Worm (Caenorhabditis elegans) whole organism, L4 larva: ENCODE measurements around the gene F13A7.1.
"Not testable (repeated sequence)": the region's sequence is repeated elsewhere in the genome, so short reads cannot be mapped to it uniquely, and the experiment has no call there.

Source experiments
- D1046.2 ChIP-seq: fragments of 200-800 bp; sonication (Bioruptor generic); IDR thresholded peaks from 2 replicates; pipeline ENCODE4 v1.3.6; 2022; ENCODE audit warnings: missing genetic modification characterization, missing compliant biosample characterization
- F10B5.3 ChIP-seq: sonication (generic microtip); optimal IDR thresholded peaks from 2 replicates; lab custom pipeline; 2016; ENCODE audit warnings: mild to moderate bottlenecking, missing genetic modification characterization, missing compliant biosample characterization
- F26F4.8 ChIP-seq: fragments of 200-800 bp; sonication (Bioruptor generic); conservative IDR thresholded peaks from 2 replicates; pipeline ENCODE4 v1.3.6; 2022; ENCODE audit warnings: missing genetic modification characterization, missing compliant biosample characterization
- R02D3.7 ChIP-seq: fragments of 150-350 bp; sonication (generic microtip); optimal IDR thresholded peaks from 3 replicates; lab custom pipeline; 2014; ENCODE audit warnings: missing biosample characterization, missing genetic modification characterization
- T20F7.1 ChIP-seq: fragments of 200-800 bp; sonication (Bioruptor generic); optimal IDR thresholded peaks from 2 replicates; lab custom pipeline; 2018; ENCODE audit warnings: mild to moderate bottlenecking, missing genetic modification characterization, missing compliant biosample characterization
- Y48G9A.11 ChIP-seq: fragments of 200-800 bp; sonication (Bioruptor generic); IDR thresholded peaks from 2 replicates; pipeline ENCODE4 v1.3.6; 2022; ENCODE audit warnings: missing genetic modification reagents, missing genetic modification characterization, missing compliant biosample characterization
- Y75B8A.6 ChIP-seq: fragments of 200-800 bp; sonication (Bioruptor generic); IDR thresholded peaks from 2 replicates; pipeline ENCODE4 v1.3.6; 2022; ENCODE audit warnings: missing genetic modification reagents, missing genetic modification characterization, missing compliant biosample characterization
- aha-1 ChIP-seq: fragments of 150-350 bp; peaks from one replicate; lab custom pipeline; 2014; ENCODE audit warnings: missing biosample characterization, missing genetic modification characterization
- attf-4 ChIP-seq: sonication (generic microtip); optimal IDR thresholded peaks from 3 replicates; lab custom pipeline; 2017; ENCODE audit warnings: missing biosample characterization, missing genetic modification characterization
- daf-12 ChIP-seq: fragments of 150-350 bp; optimal IDR thresholded peaks from 2 replicates; lab custom pipeline; 2014; ENCODE audit warnings: missing biosample characterization, missing genetic modification reagents, missing genetic modification characterization
- daf-16 ChIP-seq, 3 experiments: sonication (generic microtip); optimal IDR thresholded peaks; 2 replicates each; lab custom pipeline; 2016 to 2017; ENCODE audit warnings: missing genetic modification characterization in 3 of 3, missing genetic modification reagents in 3 of 3, mild to moderate bottlenecking in 2 of 3, missing compliant biosample characterization in 2 of 3, missing biosample characterization in 1 of 3, moderate library complexity in 1 of 3
- daf-8 ChIP-seq: fragments of 200-800 bp; sonication (Bioruptor generic); IDR thresholded peaks from 2 replicates; pipeline ENCODE4 v1.3.6; 2022; ENCODE audit warnings: missing genetic modification characterization, missing compliant biosample characterization
- dmd-6 ChIP-seq: fragments of 200-800 bp; sonication (Bioruptor generic); IDR thresholded peaks from 2 replicates; pipeline ENCODE4 v1.3.6; 2022; ENCODE audit warnings: missing genetic modification reagents, missing genetic modification characterization, missing compliant biosample characterization
- dmd-8 ChIP-seq: fragments of 200-800 bp; sonication (Bioruptor generic); IDR thresholded peaks from 2 replicates; pipeline ENCODE4 v1.3.6; 2022; ENCODE audit warnings: missing genetic modification characterization, missing compliant biosample characterization
- dmd-9 ChIP-seq: fragments of 200-800 bp; sonication (Bioruptor generic); IDR thresholded peaks from 2 replicates; pipeline ENCODE4 v1.3.6; 2022; ENCODE audit warnings: missing genetic modification reagents, missing genetic modification characterization, missing compliant biosample characterization
- egl-43 ChIP-seq: fragments of 200-800 bp; sonication (Bioruptor generic); IDR thresholded peaks from 2 replicates; pipeline ENCODE4 v1.3.6; 2022; ENCODE audit warnings: missing genetic modification reagents, missing genetic modification characterization, missing compliant biosample characterization
- gei-8 ChIP-seq: fragments of 200-800 bp; sonication (Bioruptor generic); optimal IDR thresholded peaks from 2 replicates; lab custom pipeline; 2018; ENCODE audit warnings: mild to moderate bottlenecking, missing genetic modification characterization, missing compliant biosample characterization
- hif-1 ChIP-seq, 2 experiments: sonication (generic microtip); optimal IDR thresholded peaks; 2 replicates each; lab custom pipeline; 2016 to 2017; ENCODE audit warnings: missing compliant biosample characterization in 2 of 2, missing genetic modification characterization in 2 of 2, missing genetic modification reagents in 2 of 2, missing genotype in 2 of 2, mild to moderate bottlenecking in 1 of 2
- hlh-11 ChIP-seq: fragments of 200-800 bp; sonication (Bioruptor generic); optimal IDR thresholded peaks from 2 replicates; lab custom pipeline; 2018; ENCODE audit warnings: mild to moderate bottlenecking, missing genetic modification characterization, missing compliant biosample characterization
- lin-1 ChIP-seq: fragments of 200-800 bp; sonication (Bioruptor generic); IDR thresholded peaks from 2 replicates; pipeline ENCODE4 v1.3.6; 2022; ENCODE audit warnings: missing genetic modification reagents, missing genetic modification characterization, missing compliant biosample characterization
- lin-39 ChIP-seq: fragments of 150-350 bp; optimal IDR thresholded peaks from 2 replicates; lab custom pipeline; 2014; ENCODE audit warnings: missing biosample characterization, missing genetic modification reagents, missing genetic modification characterization
- madf-5 ChIP-seq, 2 experiments: fragments of 200-800 bp; sonication (Bioruptor generic); IDR thresholded peaks; 2 replicates each; pipeline ENCODE4 v1.3.6; 2022; ENCODE audit warnings: missing compliant biosample characterization in 2 of 2, missing genetic modification characterization in 2 of 2
- mep-1 ChIP-seq: fragments of 150-350 bp; sonication (generic microtip); optimal IDR thresholded peaks from 3 replicates; lab custom pipeline; 2014; ENCODE audit warnings: missing biosample characterization, missing genetic modification characterization
- nhr-102 ChIP-seq: sonication (generic microtip); optimal IDR thresholded peaks from 2 replicates; lab custom pipeline; 2016; ENCODE audit warnings: mild to moderate bottlenecking, missing genetic modification characterization, moderate library complexity, missing compliant biosample characterization
- nhr-11 ChIP-seq: fragments of 150-350 bp; optimal IDR thresholded peaks from 2 replicates; lab custom pipeline; 2014; ENCODE audit warnings: missing biosample characterization, missing genetic modification characterization
- nhr-111 ChIP-seq: fragments of 200-800 bp; sonication (Bioruptor generic); optimal IDR thresholded peaks from 2 replicates; lab custom pipeline; 2018; ENCODE audit warnings: mild to moderate bottlenecking, missing genetic modification characterization, missing compliant biosample characterization
- nhr-237 ChIP-seq: sonication (generic microtip); optimal IDR thresholded peaks from 2 replicates; lab custom pipeline; 2017; ENCODE audit warnings: missing biosample characterization, missing genetic modification characterization
- nhr-42 ChIP-seq: fragments of 200-800 bp; sonication (Bioruptor generic); IDR thresholded peaks from 2 replicates; pipeline ENCODE4 v1.3.6; 2022; ENCODE audit warnings: missing genetic modification characterization, missing compliant biosample characterization
- nhr-48 ChIP-seq: sonication (generic microtip); optimal IDR thresholded peaks from 2 replicates; lab custom pipeline; 2016; ENCODE audit warnings: mild to moderate bottlenecking, missing genetic modification characterization, missing compliant biosample characterization
- nhr-76 ChIP-seq: fragments of 150-350 bp; optimal IDR thresholded peaks from 2 replicates; lab custom pipeline; 2014; ENCODE audit warnings: missing biosample characterization, missing genetic modification characterization
- nhr-77 ChIP-seq: fragments of 150-350 bp; optimal IDR thresholded peaks from 2 replicates; lab custom pipeline; 2014; ENCODE audit warnings: missing biosample characterization, missing genetic modification characterization
- pqm-1 ChIP-seq: sonication (generic microtip); optimal IDR thresholded peaks from 2 replicates; lab custom pipeline; 2017; ENCODE audit warnings: missing biosample characterization, missing genetic modification characterization
- saeg-2 ChIP-seq: fragments of 200-800 bp; sonication (Bioruptor generic); IDR thresholded peaks from 2 replicates; pipeline ENCODE4 v1.3.6; 2022; ENCODE audit warnings: missing genetic modification reagents, missing genetic modification characterization, missing compliant biosample characterization
- set-16 ChIP-seq: fragments of 200-800 bp; sonication (Bioruptor generic); IDR thresholded peaks from 2 replicates; pipeline ENCODE4 v1.3.6; 2022; ENCODE audit warnings: missing genetic modification reagents, missing genetic modification characterization, missing compliant biosample characterization
- skn-1 ChIP-seq: fragments of 150-350 bp; optimal IDR thresholded peaks from 2 replicates; lab custom pipeline; 2014; ENCODE audit warnings: missing biosample characterization, missing genetic modification characterization
- snpc-1.2 ChIP-seq: fragments of 200-800 bp; sonication (Bioruptor generic); IDR thresholded peaks from 2 replicates; pipeline ENCODE4 v1.3.6; 2022; ENCODE audit warnings: missing genetic modification reagents, missing genetic modification characterization, missing compliant biosample characterization
- unc-39 ChIP-seq: sonication (generic microtip); optimal IDR thresholded peaks from 2 replicates; lab custom pipeline; 2017; ENCODE audit warnings: missing biosample characterization, missing genetic modification characterization
- unc-62 ChIP-seq, 3 experiments: fragments of 150-350 bp in 1 of 3; sonication (generic microtip); optimal IDR thresholded peaks in 2 of 3; peaks in 1 of 3; 1 replicate in 1 of 3; 2 replicates in 2 of 3; lab custom pipeline; 2014 to 2017; ENCODE audit warnings: missing biosample characterization in 3 of 3, missing genetic modification characterization in 3 of 3, missing genetic modification reagents in 3 of 3, missing genotype in 1 of 3
- vab-7 ChIP-seq: fragments of 200-800 bp; sonication (Bioruptor generic); IDR thresholded peaks from 2 replicates; pipeline ENCODE4 v1.3.6; 2022; ENCODE audit warnings: missing genetic modification reagents, missing genetic modification characterization, missing compliant biosample characterization
- zag-1 ChIP-seq: fragments of 150-350 bp; optimal IDR thresholded peaks from 2 replicates; lab custom pipeline; 2014; ENCODE audit warnings: missing biosample characterization, missing genetic modification characterization

The F13A7.1 gene

DNA sequence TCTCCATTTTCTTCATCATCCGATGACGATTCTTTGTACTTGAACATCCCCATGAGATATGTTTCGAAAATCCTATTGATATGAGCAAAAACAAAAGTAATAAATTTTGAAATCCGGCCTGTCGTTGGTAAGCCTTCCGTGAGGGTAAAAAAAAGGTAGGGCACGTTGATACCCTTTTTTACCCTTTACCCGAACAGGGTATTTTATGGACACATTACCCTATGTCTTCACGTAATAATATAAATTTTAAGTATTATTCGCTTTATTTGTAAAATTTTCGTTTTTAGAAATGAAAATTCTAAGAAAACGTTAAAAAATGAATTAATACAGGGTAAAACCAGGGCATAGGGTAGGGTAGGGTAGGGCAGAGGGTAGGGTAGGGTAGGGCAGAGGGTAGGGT, 6.0 kb upstream of the F13A7.1 start, which contains the start of gene F13A7.7:
Gene F13A7.7 (minus strand): TSS at position 101 of the 400 bp plus-strand sequence.
- not testable (repeated sequence) for TF ChIP-seq zag-1 (tag; lab: Kevin White, UChicago); vab-7 (GFP tag; lab: Robert Waterston, UW); nhr-48 (tag; lab: Kevin White, UChicago)

DNA sequence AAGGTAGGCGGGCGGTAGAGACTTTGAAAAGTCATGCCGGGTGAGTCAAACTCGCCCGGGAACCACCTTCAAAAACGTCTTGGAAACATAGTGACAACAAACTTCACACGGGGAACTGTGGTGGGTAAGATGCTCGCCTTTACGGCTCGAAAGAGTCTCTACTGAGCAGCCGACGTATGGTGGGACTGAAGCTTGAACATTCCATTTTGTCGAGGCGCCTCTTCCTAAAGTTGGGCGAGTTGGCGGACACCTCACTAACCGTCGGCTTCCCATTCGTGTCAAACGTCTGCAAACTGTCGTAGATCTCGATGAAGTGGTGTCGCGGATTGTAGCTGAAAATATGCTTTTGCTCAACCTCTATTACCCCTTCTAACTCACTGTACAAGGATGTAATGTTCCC, 5.2 kb upstream of the F13A7.1 start:
- TF ChIP-seq aha-1 (tag; lab: Kevin White, UChicago): peak; percentile 94
- TF ChIP-seq saeg-2: no peak
- TF ChIP-seq, all 104 proteins: peak for 1

DNA sequence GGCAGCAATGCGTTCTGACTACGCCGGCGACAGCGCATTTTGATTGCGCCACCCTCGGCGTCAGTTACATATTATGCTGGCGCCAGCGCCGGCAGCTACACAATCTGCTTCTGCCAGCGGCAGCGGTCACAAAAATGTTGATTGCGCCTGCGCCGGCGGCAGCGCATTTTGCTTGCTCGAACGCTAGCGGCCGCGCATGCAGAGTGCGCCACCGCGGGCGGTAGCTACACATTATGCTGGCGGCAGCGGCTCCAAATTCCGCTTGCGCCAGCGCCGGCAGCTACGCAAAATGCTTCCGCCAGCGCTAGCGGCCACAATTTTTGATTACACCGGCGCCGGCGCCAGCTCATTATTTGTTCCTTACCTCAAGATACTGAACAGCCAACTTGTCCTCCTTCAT, 561 bp downstream of the F13A7.1 start:
- TF ChIP-seq dmd-9 (GFP tag; lab: Robert Waterston, UW) (0 out of 2 replicates have a peak, but pooled peaks have one; percentile 21), unc-39 (tag; lab: Kevin White, UChicago) (no peak), nhr-42 (GFP tag; lab: Robert Waterston, UW) (peak; percentile 25; the same call in 1 of the 2 replicates), egl-43 (GFP tag; lab: Robert Waterston, UW) (peak; percentile 60; the same call in 1 of the 2 replicates), D1046.2 (GFP tag; lab: Robert Waterston, UW) (peak; percentile 72; the same call in 1 of the 2 replicates), set-16 (GFP tag; lab: Robert Waterston, UW) (peak; percentile 91)

DNA sequence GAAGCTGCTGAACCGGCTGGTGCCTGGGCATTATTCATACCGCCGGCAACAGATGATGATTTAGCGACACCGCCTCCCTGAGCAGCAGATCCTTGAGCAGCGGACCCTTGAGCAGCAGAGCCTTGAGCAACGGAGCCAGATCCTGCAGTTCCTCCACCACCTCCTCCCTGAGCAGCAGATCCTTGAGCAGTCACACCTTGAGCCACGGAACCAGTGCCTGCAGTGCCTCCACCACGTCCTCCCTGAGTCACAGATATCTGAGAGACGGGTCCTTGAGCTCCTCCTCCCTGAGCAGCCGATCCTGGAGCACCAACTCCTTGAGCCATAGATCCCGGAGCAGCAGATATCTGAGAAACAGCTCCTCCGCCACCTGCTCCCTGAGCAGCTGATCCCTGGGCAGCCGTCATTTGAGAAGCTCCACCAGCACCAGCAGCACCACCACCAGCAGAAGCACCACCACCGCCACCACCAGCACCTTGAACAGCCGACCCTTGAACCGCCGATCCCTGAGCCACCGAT, 1.3 kb downstream of the F13A7.1 start:
- TF ChIP-seq snpc-1.2 (0 out of 2 replicates have a peak, but pooled peaks have one; percentile 41), nhr-111 (no peak), set-16 (GFP tag; lab: Robert Waterston, UW) (peak; percentile 95), gei-8 (GFP tag; lab: Kevin White, UChicago) (no peak), nhr-237 (no peak), saeg-2 (no peak)
- TF ChIP-seq, all 104 proteins: peak for 2

DNA sequence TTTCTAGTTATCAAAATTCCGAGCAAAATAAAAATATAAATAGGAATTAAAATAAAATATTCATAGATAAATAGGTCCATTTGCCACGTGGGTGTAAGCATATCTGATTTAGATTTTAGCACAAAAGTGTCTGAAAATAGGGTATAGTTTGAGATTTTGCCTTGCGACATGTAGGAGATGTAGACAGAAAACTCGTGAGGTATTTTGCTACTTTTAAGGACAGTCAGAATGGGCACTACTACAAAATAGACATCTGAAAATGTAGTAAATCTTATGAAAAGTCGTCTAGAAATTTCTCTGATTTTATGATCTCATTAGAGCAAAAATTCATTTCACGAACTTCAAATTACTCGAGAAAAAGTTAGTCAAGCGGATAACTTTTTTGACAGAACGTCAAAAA, 3.1 kb downstream of the F13A7.1 start, which contains the start of gene srv-34:
Gene srv-34 (minus strand): TSS at position 101 of the 400 bp plus-strand sequence.
- TF ChIP-seq unc-62 (GFP tag; optimal IDR thresholded peaks at IDR 0.05 in 1 of 2; lab: Kevin White, UChicago): peak in 1 of 2 experiments; percentile 62
- no peak for TF ChIP-seq unc-62 (tag; optimal IDR thresholded peaks at IDR 0.05; lab: Kevin White, UChicago)
- TF ChIP-seq saeg-2: no peak

DNA sequence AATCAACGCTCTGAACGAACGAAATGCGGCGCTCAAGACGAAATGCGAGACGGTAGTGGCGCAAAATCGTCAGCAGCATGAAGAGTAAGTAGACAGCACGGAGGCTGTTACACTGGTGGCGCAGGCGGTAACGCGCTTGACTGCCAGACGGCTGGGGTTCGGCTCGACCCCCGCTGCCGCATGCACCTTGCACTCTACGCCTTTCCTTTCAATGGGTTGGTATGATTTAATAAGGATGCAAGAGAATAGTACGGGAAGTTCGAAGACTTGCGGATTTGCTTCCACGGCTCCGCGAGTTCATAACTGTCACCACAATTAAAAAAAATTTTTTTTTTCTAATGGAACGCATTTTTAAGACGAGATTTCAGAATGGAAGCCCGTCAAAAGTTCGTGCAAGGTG, 7.7 kb downstream of the F13A7.1 start:
- peak; percentile 80 for TF ChIP-seq Y48G9A.11
- peak in 1 of 2 experiments; percentile 61 for TF ChIP-seq hif-1 (tag; optimal IDR thresholded peaks at IDR 0.05; lab: Kevin White, UChicago)
- TF ChIP-seq attf-4 (tag; lab: Kevin White, UChicago): no peak
- peak; percentile 37 to 88 for TF ChIP-seq daf-16 (GFP tag; optimal IDR thresholded peaks at IDR 0.05; lab: Kevin White, UChicago)
- TF ChIP-seq daf-16 (tag; optimal IDR thresholded peaks at IDR 0.05; lab: Kevin White, UChicago): no peak
- peak; percentile 65 to 79; a peak in 2 of 4 replicates for TF ChIP-seq madf-5 (GFP tag; IDR thresholded peaks at IDR 0.05; lab: Robert Waterston, UW)
- peak; percentile 87 for TF ChIP-seq nhr-102 (tag; lab: Kevin White, UChicago)
- peak; percentile 68 for TF ChIP-seq hlh-11 (tag; lab: Kevin White, UChicago)
- peak; percentile 42 for TF ChIP-seq pqm-1 (tag; lab: Kevin White, UChicago)
- no peak for TF ChIP-seq skn-1 (tag; lab: Kevin White, UChicago)
- TF ChIP-seq F26F4.8 (GFP tag; lab: Robert Waterston, UW): peak; percentile 82; the same call in 1 of the 2 replicates
- TF ChIP-seq lin-1 (GFP tag; lab: Robert Waterston, UW): peak; percentile 82
- TF ChIP-seq nhr-77 (tag; lab: Kevin White, UChicago): no peak
- TF ChIP-seq R02D3.7 (tag; lab: Kevin White, UChicago): no peak
- TF ChIP-seq egl-43 (GFP tag; lab: Robert Waterston, UW): peak; percentile 96
- peak; percentile 78 for TF ChIP-seq dmd-6 (GFP tag; lab: Robert Waterston, UW)
- no peak for TF ChIP-seq nhr-76 (tag; lab: Kevin White, UChicago)
- TF ChIP-seq nhr-11 (tag; lab: Kevin White, UChicago): peak; percentile 37
- peak; percentile 92 for TF ChIP-seq dmd-8 (GFP tag; lab: Robert Waterston, UW)
- TF ChIP-seq F10B5.3 (tag; lab: Kevin White, UChicago): peak; percentile 70
- no peak for TF ChIP-seq zag-1 (tag; lab: Kevin White, UChicago)
- no peak for TF ChIP-seq daf-12 (tag; lab: Kevin White, UChicago)
- TF ChIP-seq T20F7.1 (GFP tag; lab: Kevin White, UChicago): no peak
- peak; percentile 82 for TF ChIP-seq Y75B8A.6 (GFP tag; lab: Robert Waterston, UW)
- peak; percentile 91 for TF ChIP-seq mep-1 (tag; lab: Kevin White, UChicago)
- no peak for TF ChIP-seq lin-39
- no peak for TF ChIP-seq daf-8 (GFP tag; lab: Robert Waterston, UW)
- TF ChIP-seq nhr-237: no peak
